Fruit fly (Drosophila melanogaster): Measurements from ENCODE around the gene CG3961.

CG3961 gene

dm6 chr3L:18896297-18896863 is 6.1 kb upstream of the CG3961 start (continued):
- TF ChIP-seq Doc3 (GFP tag; IDR thresholded peaks at IDR 0.05; ENCODE audit: partially characterized antibody) (0 out of 3 replicates have a peak, but pooled peaks have one; percentile 34), Bgb (GFP tag; IDR thresholded peaks at IDR 0.05; ENCODE audit: partially characterized antibody) (peak; percentile 47; the same call in 1 of the 2 replicates), nerfin-2 (GFP tag; IDR thresholded peaks at IDR 0.05; ENCODE audit: partially characterized antibody) (peak; percentile 52; the same call in 1 of the 2 replicates), tup (GFP tag; optimal IDR thresholded peaks at IDR 0.05) (no peak), chinmo (GFP tag; IDR thresholded peaks at IDR 0.05; ENCODE audit: partially characterized antibody) (peak; percentile 58; the same call in 1 of the 4 replicates), cad (GFP tag; optimal IDR thresholded peaks at IDR 0.05) (peak; percentile 26), CG2875 (GFP tag; optimal IDR thresholded peaks at IDR 0.05) (no peak), E2f2 (GFP tag; IDR thresholded peaks at IDR 0.05) (0 out of 2 replicates have a peak, but pooled peaks have one; percentile 8), Scr (GFP tag; IDR thresholded peaks at IDR 0.05; ENCODE audit: partially characterized antibody) (peak; percentile 32; the same call in 1 of the 2 replicates), CG6791 (GFP tag; IDR thresholded peaks at IDR 0.05; ENCODE audit: partially characterized antibody) (0 out of 3 replicates have a peak, but pooled peaks have one; percentile 19), Optix (GFP tag; IDR thresholded peaks at IDR 0.05) (no peak), tll (GFP tag; optimal IDR thresholded peaks at IDR 0.05) (no peak), CG10462 (GFP tag; optimal IDR thresholded peaks at IDR 0.05) (no peak), amos (GFP tag; IDR thresholded peaks at IDR 0.05; ENCODE audit: partially characterized antibody) (no peak), CG2199 (GFP tag; IDR thresholded peaks at IDR 0.05) (0 out of 3 replicates have a peak, but pooled peaks have one; percentile 15), CG12744 (GFP tag; optimal IDR thresholded peaks at IDR 0.05) (no peak), CG12769 (tag; optimal IDR thresholded peaks at IDR 0.05) (peak; percentile 40), Atf6 (GFP tag; IDR thresholded peaks at IDR 0.05) (0 out of 2 replicates have a peak, but pooled peaks have one; percentile 25), CG11085 (GFP tag; IDR thresholded peaks at IDR 0.05) (0 out of 2 replicates have a peak, but pooled peaks have one; percentile 7), Deaf1 (tag; optimal IDR thresholded peaks at IDR 0.05) (peak; percentile 25), CG34224 (GFP tag; IDR thresholded peaks at IDR 0.05; ENCODE audit: partially characterized antibody) (0 out of 3 replicates have a peak, but pooled peaks have one; percentile 16), sr (GFP tag; IDR thresholded peaks at IDR 0.05) (peak; percentile 65; the same call in 2 of the 3 replicates), CG10366 (GFP tag; IDR thresholded peaks at IDR 0.05) (no peak), hb (GFP tag; IDR thresholded peaks at IDR 0.05; ENCODE audit: partially characterized antibody) (0 out of 3 replicates have a peak, but pooled peaks have one; percentile 30), CG7357 (GFP tag; IDR thresholded peaks at IDR 0.05) (no peak), CG8388 (GFP tag; optimal IDR thresholded peaks at IDR 0.05) (no peak), CG4617 (GFP tag; optimal IDR thresholded peaks at IDR 0.05; ENCODE audit: borderline replicate concordance) (no peak), CrebB (tag; optimal IDR thresholded peaks at IDR 0.05) (no peak), cwo (GFP tag; optimal IDR thresholded peaks at IDR 0.05) (no peak), cg (GFP tag; optimal IDR thresholded peaks at IDR 0.05) (peak; percentile 34), kni (GFP tag; optimal IDR thresholded peaks at IDR 0.05) (peak; percentile 40), CG6254 (GFP tag; optimal IDR thresholded peaks at IDR 0.05) (peak; percentile 13), Blimp-1 (GFP tag; optimal IDR thresholded peaks at IDR 0.05) (no peak), Nf-YA (GFP tag; IDR thresholded peaks at IDR 0.05) (no peak), ap (GFP tag; IDR thresholded peaks at IDR 0.05) (no peak), nau (GFP tag; optimal IDR thresholded peaks at IDR 0.05) (no peak), mld (GFP tag; IDR thresholded peaks at IDR 0.05; ENCODE audit: partially characterized antibody) (peak; percentile 56; the same call in 2 of the 3 replicates), scrt (GFP tag; optimal IDR thresholded peaks at IDR 0.05) (no peak), CG6654 (GFP tag; optimal IDR thresholded peaks at IDR 0.05) (no peak), vfl (GFP tag; optimal IDR thresholded peaks at IDR 0.05) (no peak), CG13894 (tag; optimal IDR thresholded peaks at IDR 0.05) (peak; percentile 37), bigmax (GFP tag; optimal IDR thresholded peaks at IDR 0.05) (no peak), tna (GFP tag; IDR thresholded peaks at IDR 0.05; ENCODE audit: partially characterized antibody) (0 out of 2 replicates have a peak, but pooled peaks have one; percentile 47), CG8359 (GFP tag; optimal IDR thresholded peaks at IDR 0.05; ENCODE audit: borderline replicate concordance) (no peak), Dref (GFP tag; IDR thresholded peaks at IDR 0.05) (no peak), sug (tag; optimal IDR thresholded peaks at IDR 0.05) (peak; percentile 29)

Measured in whole organism, embryonic.